Worm (Caenorhabditis elegans) whole organism, L1 larva: ENCODE measurements around the gene F57B9.3.

Experiments used
- C04F5.9 ChIP-seq: sonication (generic microtip); optimal IDR thresholded peaks from 2 replicates; lab custom pipeline; 2016; ENCODE audit warnings: missing genetic modification characterization, missing compliant biosample characterization
- Y116A8C.19 ChIP-seq: sonication (generic microtip); optimal IDR thresholded peaks from 2 replicates; lab custom pipeline; 2016; ENCODE audit warnings: missing compliant biosample characterization, missing genetic modification characterization, borderline replicate concordance
- aha-1 ChIP-seq: fragments of 150-350 bp; optimal IDR thresholded peaks from 2 replicates; lab custom pipeline; 2014; ENCODE audit warnings: missing biosample characterization, missing genetic modification characterization
- alr-1 ChIP-seq: fragments of 200-800 bp; sonication (Bioruptor generic); optimal IDR thresholded peaks from 2 replicates; lab custom pipeline; 2018; ENCODE audit warnings: borderline replicate concordance, mild to moderate bottlenecking, missing genetic modification characterization, missing compliant biosample characterization
- blmp-1 ChIP-seq: fragments of 150-350 bp; optimal IDR thresholded peaks from 2 replicates; lab custom pipeline; 2014; ENCODE audit warnings: missing biosample characterization, missing genetic modification characterization
- ceh-8 ChIP-seq: fragments of 200-800 bp; sonication (Bioruptor generic); optimal IDR thresholded peaks from 2 replicates; lab custom pipeline; 2018; ENCODE audit warnings: mild to moderate bottlenecking, missing genetic modification characterization, moderate library complexity, missing compliant biosample characterization
- ceh-82 ChIP-seq, 3 experiments: fragments of 150-350 bp in 1 of 3; sonication (generic microtip) in 2 of 3; optimal IDR thresholded peaks; 2 replicates each; lab custom pipeline; 2014 to 2017; ENCODE audit warnings: missing biosample characterization in 3 of 3, missing genetic modification characterization in 3 of 3
- ces-1 ChIP-seq: fragments of 150-350 bp; optimal IDR thresholded peaks from 2 replicates; lab custom pipeline; 2014; ENCODE audit warnings: missing biosample characterization, missing genetic modification reagents, missing genetic modification characterization
- dsc-1 ChIP-seq: sonication (generic microtip); optimal IDR thresholded peaks from 2 replicates; lab custom pipeline; 2016; ENCODE audit warnings: mild to moderate bottlenecking, missing genetic modification characterization, missing compliant biosample characterization
- efl-1 ChIP-seq, 4 experiments: fragments of 150-350 bp; optimal IDR thresholded peaks in 3 of 4; peaks in 1 of 4; 1 replicate in 1 of 4; 2 replicates in 3 of 4; lab custom pipeline; 2014; ENCODE audit warnings: missing biosample characterization in 2 of 4, missing genetic modification characterization in 2 of 4, missing genetic modification reagents in 2 of 4
- egl-27 ChIP-seq, 2 experiments: fragments of 150-350 bp in 1 of 2; sonication (generic microtip); optimal IDR thresholded peaks; 3 replicates each; lab custom pipeline; 2017 to 2018; ENCODE audit warnings: missing biosample characterization in 2 of 2, missing genetic modification characterization in 2 of 2, missing genetic modification reagents in 2 of 2
- elt-2 ChIP-seq: sonication (generic microtip); optimal IDR thresholded peaks from 2 replicates; lab custom pipeline; 2016; ENCODE audit warnings: missing genetic modification characterization, mild to moderate bottlenecking, inconsistent platforms, missing compliant biosample characterization, missing genetic modification reagents
- ets-5 ChIP-seq: fragments of 200-800 bp; sonication (Bioruptor generic); IDR thresholded peaks from 2 replicates; pipeline ENCODE4 v1.3.6; 2022; ENCODE audit warnings: missing genetic modification characterization, missing compliant biosample characterization
- fos-1 ChIP-seq: fragments of 150-350 bp; optimal IDR thresholded peaks from 2 replicates; lab custom pipeline; 2014; ENCODE audit warnings: missing biosample characterization, missing genetic modification characterization
- grh-1 ChIP-seq: fragments of 200-800 bp; sonication (Bioruptor generic); IDR thresholded peaks from 2 replicates; pipeline ENCODE4 v1.3.6; 2022; ENCODE audit warnings: missing genetic modification reagents, missing genetic modification characterization, missing compliant biosample characterization
- hlh-17 ChIP-seq: fragments of 200-800 bp; sonication (Bioruptor generic); optimal IDR thresholded peaks from 2 replicates; lab custom pipeline; 2018; ENCODE audit warnings: missing genetic modification characterization, mild to moderate bottlenecking, missing compliant biosample characterization, moderate library complexity, borderline replicate concordance
- hpl-2 ChIP-seq: fragments of 150-350 bp; optimal IDR thresholded peaks from 2 replicates; lab custom pipeline; 2014; ENCODE audit warnings: missing biosample characterization, missing genetic modification reagents, missing genetic modification characterization
- irx-1 ChIP-seq: sonication (generic microtip); optimal IDR thresholded peaks from 2 replicates; lab custom pipeline; 2016; ENCODE audit warnings: missing genetic modification characterization, missing compliant biosample characterization
- isw-1 ChIP-seq: fragments of 200-800 bp; sonication (Bioruptor generic); IDR thresholded peaks from 2 replicates; pipeline ENCODE4 v1.3.6; 2022; ENCODE audit warnings: missing genetic modification characterization, missing compliant biosample characterization
- jun-1 ChIP-seq: fragments of 150-350 bp; optimal IDR thresholded peaks from 2 replicates; lab custom pipeline; 2014; ENCODE audit warnings: missing biosample characterization, missing genetic modification reagents, missing genetic modification characterization
- lin-13 ChIP-seq: fragments of 150-350 bp; optimal IDR thresholded peaks from 2 replicates; lab custom pipeline; 2014; ENCODE audit warnings: missing biosample characterization, missing genetic modification reagents, missing genetic modification characterization
- lin-35 ChIP-seq, 2 experiments: fragments of 150-350 bp; optimal IDR thresholded peaks; 2 replicates each; lab custom pipeline; 2014; ENCODE audit warnings: missing biosample characterization in 2 of 2, missing genetic modification characterization in 2 of 2, missing genetic modification reagents in 2 of 2
- lin-39 ChIP-seq: fragments of 150-350 bp; optimal IDR thresholded peaks from 2 replicates; lab custom pipeline; 2014; ENCODE audit warnings: missing biosample characterization, missing genetic modification reagents, missing genetic modification characterization
- lsy-2 ChIP-seq, 2 experiments: fragments of 150-350 bp; optimal IDR thresholded peaks; 2 replicates each; lab custom pipeline; 2014; ENCODE audit warnings: missing biosample characterization in 2 of 2, missing genetic modification characterization in 2 of 2
- mab-9 ChIP-seq: fragments of 200-800 bp; sonication (Bioruptor generic); IDR thresholded peaks from 2 replicates; pipeline ENCODE4 v1.3.6; 2022; ENCODE audit warnings: missing genetic modification reagents, missing genetic modification characterization, missing compliant biosample characterization
- mdl-1 ChIP-seq, 2 experiments: fragments of 150-350 bp; optimal IDR thresholded peaks; 2 replicates each; lab custom pipeline; 2014 to 2017; ENCODE audit warnings: missing biosample characterization in 2 of 2, missing genetic modification characterization in 2 of 2, inconsistent platforms in 1 of 2
- mef-2 ChIP-seq: fragments of 150-350 bp; optimal IDR thresholded peaks from 2 replicates; lab custom pipeline; 2014; ENCODE audit warnings: missing biosample characterization, missing genetic modification characterization
- mep-1 ChIP-seq: fragments of 150-350 bp; optimal IDR thresholded peaks from 2 replicates; lab custom pipeline; 2014; ENCODE audit warnings: missing biosample characterization, missing genetic modification characterization
- nhr-11 ChIP-seq: fragments of 150-350 bp; optimal IDR thresholded peaks from 2 replicates; lab custom pipeline; 2014; ENCODE audit warnings: missing biosample characterization, missing genetic modification characterization
- nhr-12 ChIP-seq: sonication (generic microtip); optimal IDR thresholded peaks from 2 replicates; lab custom pipeline; 2017; ENCODE audit warnings: missing biosample characterization, missing genetic modification characterization
- nhr-19 ChIP-seq: fragments of 200-800 bp; sonication (Bioruptor generic); conservative IDR thresholded peaks from 2 replicates; pipeline ENCODE4 v1.3.6; 2022; ENCODE audit warnings: missing genetic modification characterization, missing compliant biosample characterization
- nhr-20 ChIP-seq: sonication (generic microtip); optimal IDR thresholded peaks from 2 replicates; lab custom pipeline; 2016; ENCODE audit warnings: mild to moderate bottlenecking, missing genetic modification characterization, missing compliant biosample characterization
- nhr-237 ChIP-seq: fragments of 150-350 bp; optimal IDR thresholded peaks from 2 replicates; lab custom pipeline; 2014; ENCODE audit warnings: missing biosample characterization, missing genetic modification characterization
- nhr-28 ChIP-seq: fragments of 150-350 bp; optimal IDR thresholded peaks from 2 replicates; lab custom pipeline; 2014; ENCODE audit warnings: missing biosample characterization, missing genetic modification characterization
- nhr-47 ChIP-seq: sonication (generic microtip); optimal IDR thresholded peaks from 2 replicates; lab custom pipeline; 2016; ENCODE audit warnings: mild to moderate bottlenecking, missing genetic modification characterization, moderate library complexity, missing compliant biosample characterization
- nhr-76 ChIP-seq: sonication (generic microtip); optimal IDR thresholded peaks from 2 replicates; lab custom pipeline; 2017; ENCODE audit warnings: missing biosample characterization, missing genetic modification characterization
- nhr-85 ChIP-seq: sonication (generic microtip); peaks from one replicate; lab custom pipeline; 2016; ENCODE audit warnings: missing genetic modification characterization, inconsistent platforms, missing compliant biosample characterization
- nhr-90 ChIP-seq: sonication (generic microtip); optimal IDR thresholded peaks from 2 replicates; lab custom pipeline; 2016; ENCODE audit warnings: mild to moderate bottlenecking, missing genetic modification characterization, missing compliant biosample characterization; ENCODE audit not compliant: poor library complexity
- pag-3 ChIP-seq: sonication (generic microtip); optimal IDR thresholded peaks from 2 replicates; lab custom pipeline; 2017; ENCODE audit warnings: missing genetic modification characterization, mild to moderate bottlenecking, missing compliant biosample characterization, antibody characterized with exemption, borderline replicate concordance; ENCODE audit not compliant: insufficient read depth
- pax-3 ChIP-seq: fragments of 200-800 bp; sonication (Bioruptor generic); optimal IDR thresholded peaks from 2 replicates; lab custom pipeline; 2018; ENCODE audit warnings: mild to moderate bottlenecking, missing genetic modification characterization, moderate library complexity, missing compliant biosample characterization
- rnt-1 ChIP-seq: sonication (generic microtip); optimal IDR thresholded peaks from 2 replicates; lab custom pipeline; 2016; ENCODE audit warnings: mild to moderate bottlenecking, missing genetic modification characterization, moderate library complexity, missing compliant biosample characterization
- snpc-4 ChIP-seq: fragments of 150-350 bp; optimal IDR thresholded peaks from 2 replicates; lab custom pipeline; 2014; ENCODE audit warnings: missing biosample characterization, missing genetic modification characterization
- snu-23 ChIP-seq: sonication (generic microtip); optimal IDR thresholded peaks from 2 replicates; lab custom pipeline; 2016; ENCODE audit warnings: missing genetic modification characterization, missing compliant biosample characterization
- sox-4 ChIP-seq: sonication (generic microtip); optimal IDR thresholded peaks from 2 replicates; lab custom pipeline; 2016; ENCODE audit warnings: missing genetic modification characterization, missing compliant biosample characterization
- swsn-7 ChIP-seq: sonication (generic microtip); optimal IDR thresholded peaks from 2 replicates; lab custom pipeline; 2016; ENCODE audit warnings: missing genetic modification characterization, missing compliant biosample characterization
- tlp-1 ChIP-seq: fragments of 150-350 bp; optimal IDR thresholded peaks from 2 replicates; lab custom pipeline; 2014; ENCODE audit warnings: missing biosample characterization, missing genetic modification characterization
- unc-86 ChIP-seq: sonication (generic microtip); optimal IDR thresholded peaks from 2 replicates; lab custom pipeline; 2016; ENCODE audit warnings: missing genetic modification characterization, missing compliant biosample characterization
- vab-15 ChIP-seq: sonication (generic microtip); optimal IDR thresholded peaks from 2 replicates; lab custom pipeline; 2017; ENCODE audit warnings: missing genotype, mild to moderate bottlenecking, missing genetic modification characterization, missing compliant biosample characterization
- zag-1 ChIP-seq: fragments of 150-350 bp; optimal IDR thresholded peaks from 2 replicates; lab custom pipeline; 2014; ENCODE audit warnings: missing biosample characterization, missing genetic modification characterization
- zip-4 ChIP-seq: fragments of 200-800 bp; sonication (Bioruptor generic); optimal IDR thresholded peaks from 2 replicates; lab custom pipeline; 2018; ENCODE audit warnings: mild to moderate bottlenecking, missing genetic modification characterization, moderate library complexity, missing compliant biosample characterization
- ztf-11 ChIP-seq, 2 experiments: sonication (generic microtip); optimal IDR thresholded peaks; 2 replicates each; lab custom pipeline; 2016 to 2017; ENCODE audit warnings: missing genetic modification characterization in 2 of 2, missing biosample characterization in 1 of 2, missing compliant biosample characterization in 1 of 2
- ztf-4 ChIP-seq: fragments of 150-350 bp; optimal IDR thresholded peaks from 2 replicates; lab custom pipeline; 2014; ENCODE audit warnings: missing biosample characterization, missing genetic modification characterization

F57B9.3 gene

ce11 chrIII:6897587-6898064, 42.0 kb upstream of the F57B9.3 start, which contains the start of gene T07E3.4 (continued):
- TF ChIP-seq blmp-1 (tag; lab: Kevin White, UChicago), result peak; percentile 82
- TF ChIP-seq ces-1, result no peak
- no peak for TF ChIP-seq hpl-2 (GFP tag; lab: Kevin White, UChicago)
- peak; percentile 83 for TF ChIP-seq grh-1 (GFP tag; lab: Robert Waterston, UW)
- no peak for TF ChIP-seq nhr-237 (tag; lab: Kevin White, UChicago)
- TF ChIP-seq nhr-20 (tag; lab: Kevin White, UChicago), result peak; percentile 96
- TF ChIP-seq nhr-19 (GFP tag; lab: Robert Waterston, UW), result peak; percentile 94
- no peak for TF ChIP-seq pag-3 (tag; lab: Kevin White, UChicago)
- TF ChIP-seq alr-1 (tag; lab: Kevin White, UChicago), result no peak
- no peak for TF ChIP-seq hlh-17 (GFP tag; lab: Kevin White, UChicago)
- TF ChIP-seq ztf-11 (tag; optimal IDR thresholded peaks at IDR 0.05; lab: Kevin White, UChicago), result no peak
- no peak for TF ChIP-seq ceh-8
- TF ChIP-seq egl-27 (tag; optimal IDR thresholded peaks at IDR 0.05; lab: Kevin White, UChicago), result peak; percentile 10 to 55
- peak; percentile 77 for TF ChIP-seq jun-1 (tag; lab: Kevin White, UChicago)
- no peak for TF ChIP-seq unc-86 (tag; lab: Kevin White, UChicago)
- peak; percentile 64 for TF ChIP-seq dsc-1
- peak; percentile 96 for TF ChIP-seq snu-23 (GFP tag; lab: Kevin White, UChicago)
- TF ChIP-seq mab-9 (GFP tag; lab: Robert Waterston, UW), result no peak
- TF ChIP-seq C04F5.9 (tag; lab: Kevin White, UChicago), result peak; percentile 69
- TF ChIP-seq ets-5 (GFP tag; lab: Robert Waterston, UW), result no peak
- TF ChIP-seq vab-15, result no peak
- TF ChIP-seq sox-4, result no peak
- no peak for TF ChIP-seq isw-1
- TF ChIP-seq irx-1, result peak; percentile 61
- TF ChIP-seq mef-2 (tag; lab: Kevin White, UChicago), result peak; percentile 59
- no peak for TF ChIP-seq nhr-28
- no peak for TF ChIP-seq pax-3 (tag; lab: Kevin White, UChicago)
- peak; percentile 9 to 73 (median 72) for TF ChIP-seq ceh-82 (tag; optimal IDR thresholded peaks at IDR 0.05; lab: Kevin White, UChicago)
- no peak for TF ChIP-seq aha-1 (tag; lab: Kevin White, UChicago)
- TF ChIP-seq Y116A8C.19 (tag; lab: Kevin White, UChicago), result no peak
- no peak for TF ChIP-seq nhr-76
- peak; percentile 90 for TF ChIP-seq mep-1 (tag; lab: Kevin White, UChicago)
- TF ChIP-seq zag-1 (tag; lab: Kevin White, UChicago), result no peak

DNA sequence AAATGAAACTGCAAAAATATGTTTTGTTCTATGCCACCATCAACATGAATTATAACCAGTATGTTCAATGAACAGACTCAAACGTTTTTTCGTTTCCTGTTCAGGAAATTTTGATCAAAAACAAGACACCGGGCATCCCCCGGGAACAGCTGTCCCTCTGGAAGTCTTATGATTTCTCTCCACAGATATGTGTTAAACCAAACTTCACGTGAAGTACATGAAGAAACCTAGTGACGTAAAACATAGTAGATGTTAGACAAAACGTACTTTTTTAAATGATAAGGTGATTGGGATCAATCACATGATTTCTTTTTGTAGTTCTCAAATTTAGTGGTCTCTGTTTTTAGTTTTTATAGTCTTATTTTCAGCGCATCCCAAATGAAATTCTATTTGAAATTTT, 41.1 kb upstream of the F57B9.3 start:
- TF ChIP-seq lsy-2 (tag; optimal IDR thresholded peaks at IDR 0.05; lab: Kevin White, UChicago) (peak; percentile 54 to 70), ztf-4 (tag; lab: Kevin White, UChicago) (peak; percentile 40), nhr-12 (tag; lab: Kevin White, UChicago) (no peak), nhr-47 (tag; lab: Kevin White, UChicago) (peak; percentile 44), nhr-19 (GFP tag; lab: Robert Waterston, UW) (peak; percentile 79), mep-1 (tag; lab: Kevin White, UChicago) (peak; percentile 21), nhr-85 (tag; lab: Kevin White, UChicago) (peak; percentile 85), fos-1 (peak; percentile 5), nhr-90 (tag; lab: Kevin White, UChicago) (peak; percentile 44), rnt-1 (tag; lab: Kevin White, UChicago) (peak; percentile 63), lin-13 (GFP tag; lab: Kevin White, UChicago) (peak; percentile 26), nhr-11 (tag; lab: Kevin White, UChicago) (peak; percentile 35), ces-1 (no peak), zip-4 (no peak), tlp-1 (tag; lab: Kevin White, UChicago) (no peak), efl-1 (optimal IDR thresholded peaks at IDR 0.05; lab: Kevin White, UChicago) (peak; percentile 9 to 21), efl-1 (GFP tag; optimal IDR thresholded peaks at IDR 0.05 in 1 of 2; lab: Kevin White, UChicago) (peak in 1 of 2 experiments; percentile 11), lin-39 (tag; lab: Kevin White, UChicago) (peak; percentile 29), elt-2 (peak; percentile 11), pag-3 (tag; lab: Kevin White, UChicago) (no peak), lin-35 (GFP tag; optimal IDR thresholded peaks at IDR 0.05; lab: Kevin White, UChicago) (peak in 1 of 2 experiments; percentile 61), mdl-1 (tag; optimal IDR thresholded peaks at IDR 0.05; lab: Kevin White, UChicago) (peak in 1 of 2 experiments; percentile 23), swsn-7 (tag; lab: Kevin White, UChicago) (peak; percentile 12), snpc-4 (tag; lab: Kevin White, UChicago) (no peak)
